Fruit fly (Drosophila melanogaster): Measurements from ENCODE around the gene Dref.

- TF ChIP-seq CG6854 (GFP tag; optimal IDR thresholded peaks at IDR 0.05): peak; percentile 97
- peak; percentile 83 for TF ChIP-seq lz (GFP tag; optimal IDR thresholded peaks at IDR 0.05)
- peak; percentile 83 for TF ChIP-seq Eip75B (GFP tag; optimal IDR thresholded peaks at IDR 0.05)
- TF ChIP-seq pdm3 (GFP tag; optimal IDR thresholded peaks at IDR 0.05): peak; percentile 77
- peak; percentile 78 for TF ChIP-seq Sox14 (GFP tag; optimal IDR thresholded peaks at IDR 0.05)
- no peak for TF ChIP-seq Lpt (GFP tag; optimal IDR thresholded peaks at IDR 0.05)
- peak; percentile 65 for TF ChIP-seq CG8319 (GFP tag; optimal IDR thresholded peaks at IDR 0.05)
- TF ChIP-seq CG8119 (GFP tag; IDR thresholded peaks at IDR 0.05): no peak; the same call in 1 of the 3 replicates
- TF ChIP-seq Sox102F (GFP tag; optimal IDR thresholded peaks at IDR 0.05): peak; percentile 92
- peak; percentile 91 for TF ChIP-seq esn (GFP tag; optimal IDR thresholded peaks at IDR 0.05)
- TF ChIP-seq CG10669 (GFP tag; optimal IDR thresholded peaks at IDR 0.05): peak; percentile 78
- TF ChIP-seq Hr39 (GFP tag; optimal IDR thresholded peaks at IDR 0.05): peak; percentile 67
- TF ChIP-seq Sox15 (GFP tag; optimal IDR thresholded peaks at IDR 0.05): peak; percentile 28
- TF ChIP-seq Eip78C (GFP tag): peak; percentile 90
Observed at dm6 chr2L:9966983-9967737, at the start of gene Dref, which contains the start of gene RpL13.
